Fruit fly (Drosophila melanogaster): ENCODE data around the gene CG13833.

DNA sequence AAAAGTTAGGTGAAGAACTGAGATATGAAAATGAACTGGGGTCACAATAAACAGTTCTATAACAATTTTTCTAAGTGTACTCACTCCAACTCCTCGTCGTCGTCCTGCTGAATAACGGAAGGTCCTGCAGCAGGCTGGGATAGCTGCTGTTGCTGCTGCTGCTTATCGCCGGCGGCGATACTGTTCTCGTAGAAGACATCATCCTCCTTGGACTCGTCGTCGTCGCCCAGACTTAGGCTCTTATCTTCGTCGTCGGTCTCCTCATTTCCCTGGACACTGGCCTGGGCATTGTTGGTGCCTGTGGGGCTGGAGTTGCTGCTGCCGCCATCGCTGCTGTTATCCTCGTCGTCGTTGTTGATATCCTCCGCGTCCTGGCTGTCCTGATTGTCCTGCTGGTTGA, 45.9 kb upstream of the CG13833 start:
- TF ChIP-seq rn (GFP tag; IDR thresholded peaks at IDR 0.05), result no peak
- no peak for TF ChIP-seq CG4496 (GFP tag; IDR thresholded peaks at IDR 0.05)
